Worm (Caenorhabditis elegans): Measurements from ENCODE around the gene aqp-5.

The aqp-5 gene

ce11 chrV:10536095-10536691 is 44.6 kb downstream of the aqp-5 start, which contains the start of gene ppm-1.A:
TSS of gene ppm-1.A (minus strand) at chrV:10536388.
- peak; percentile 20 for TF ChIP-seq attf-5 (GFP tag; optimal IDR thresholded peaks at IDR 0.05)
- TF ChIP-seq efl-1 (GFP tag; optimal IDR thresholded peaks at IDR 0.05), result no peak
- no peak for TF ChIP-seq lin-40 (tag; optimal IDR thresholded peaks at IDR 0.05)
- peak; percentile 25 for TF ChIP-seq tbp1 (GFP tag; optimal IDR thresholded peaks at IDR 0.05)
- peak; percentile 21 for TF ChIP-seq nhr-80 (tag; optimal IDR thresholded peaks at IDR 0.05)
- no peak for TF ChIP-seq T26A5.8 (tag; optimal IDR thresholded peaks at IDR 0.05)
- 0 out of 2 replicates have a peak, but pooled peaks have one; percentile 35 for TF ChIP-seq nfyb-1 (GFP tag; IDR thresholded peaks at IDR 0.05)
- TF ChIP-seq sptf-2 (GFP tag; optimal IDR thresholded peaks at IDR 0.05), result no peak
- TF ChIP-seq madf-10 (tag; optimal IDR thresholded peaks at IDR 0.05), result no peak

ce11 chrV:10536808-10537207 is 45.3 kb downstream of the aqp-5 start:
- 0 out of 2 replicates have a peak, but pooled peaks have one; percentile 59 for TF ChIP-seq attf-3 (GFP tag; conservative IDR thresholded peaks at IDR 0.05)
- TF ChIP-seq B0035.1 (tag; optimal IDR thresholded peaks at IDR 0.05), result no peak
- TF ChIP-seq ztf-26 (tag; optimal IDR thresholded peaks at IDR 0.05), result peak; percentile 49
- TF ChIP-seq atf-7 (tag; optimal IDR thresholded peaks at IDR 0.05), result peak; percentile 61
- no peak for TF ChIP-seq ztf-25 (GFP tag; IDR thresholded peaks at IDR 0.05)
- TF ChIP-seq pbrm-1 (GFP tag; IDR thresholded peaks at IDR 0.05), result peak; percentile 88
- TF ChIP-seq repo-1 (tag; optimal IDR thresholded peaks at IDR 0.05), result peak; percentile 64
- TF ChIP-seq C17E4.6 (GFP tag; IDR thresholded peaks at IDR 0.05), result no peak
- peak; percentile 81 for TF ChIP-seq Y53G8AR.9 (GFP tag; conservative IDR thresholded peaks at IDR 0.05)
- TF ChIP-seq ztf-6 (GFP tag; IDR thresholded peaks at IDR 0.05), result 0 out of 2 replicates have a peak, but pooled peaks have one; percentile 45
- no peak for TF ChIP-seq gei-17 (GFP tag; optimal IDR thresholded peaks at IDR 0.05)
- TF ChIP-seq egl-18 (GFP tag; IDR thresholded peaks at IDR 0.05), result no peak
- TF ChIP-seq ceh-27 (GFP tag; optimal IDR thresholded peaks at IDR 0.05), result peak; percentile 88
- peak in 2 of 3 experiments; percentile 54 to 93 for TF ChIP-seq lin-35 (GFP tag; optimal IDR thresholded peaks at IDR 0.05)
- TF ChIP-seq madf-6 (GFP tag; IDR thresholded peaks at IDR 0.05), result 0 out of 2 replicates have a peak, but pooled peaks have one; percentile 52
- TF ChIP-seq dpff-1 (tag; optimal IDR thresholded peaks at IDR 0.05), result no peak
- no peak for TF ChIP-seq sea-2 (GFP tag; IDR thresholded peaks at IDR 0.05)
- TF ChIP-seq fkh-3 (tag; optimal IDR thresholded peaks at IDR 0.05), result no peak
- peak; percentile 75 for TF ChIP-seq nhr-80 (tag; optimal IDR thresholded peaks at IDR 0.05)
- TF ChIP-seq ztf-22 (GFP tag; optimal IDR thresholded peaks at IDR 0.05), result peak; percentile 3
- peak; percentile 23 for TF ChIP-seq athp-1 (tag; optimal IDR thresholded peaks at IDR 0.05)
- TF ChIP-seq lir-1 (GFP tag; conservative IDR thresholded peaks at IDR 0.05), result no peak
- no peak for TF ChIP-seq D2030.7 (GFP tag; IDR thresholded peaks at IDR 0.05)
- TF ChIP-seq nfya-2 (GFP tag; IDR thresholded peaks at IDR 0.05), result no peak
- TF ChIP-seq lsl-1 (GFP tag; optimal IDR thresholded peaks at IDR 0.05), result peak; percentile 30
- TF ChIP-seq K12H6.12 (tag; optimal IDR thresholded peaks at IDR 0.05), result peak; percentile 92
- no peak for TF ChIP-seq pha-4 (tag; optimal IDR thresholded peaks at IDR 0.05)
- TF ChIP-seq T26A5.8 (tag; optimal IDR thresholded peaks at IDR 0.05), result no peak
- peak; percentile 50; the same call in 1 of the 2 replicates for TF ChIP-seq rcor-1 (GFP tag; IDR thresholded peaks at IDR 0.05)
- 0 out of 2 replicates have a peak, but pooled peaks have one; percentile 62 for TF ChIP-seq ceh-100 (GFP tag; IDR thresholded peaks at IDR 0.05)
- TF ChIP-seq hmg-1.2 (GFP tag; IDR thresholded peaks at IDR 0.05), result peak; percentile 54
- TF ChIP-seq ZK185.1 (tag; optimal IDR thresholded peaks at IDR 0.05; ENCODE audit: poor library complexity, severe bottlenecking), result peak; percentile 88
- TF ChIP-seq lag-1 (GFP tag; IDR thresholded peaks at IDR 0.05), result no peak
- no peak for TF ChIP-seq sdz-38 (tag; optimal IDR thresholded peaks at IDR 0.05)
- TF ChIP-seq let-526 (GFP tag; IDR thresholded peaks at IDR 0.05), result 0 out of 2 replicates have a peak, but pooled peaks have one; percentile 65
- TF ChIP-seq F23B12.7 (tag; optimal IDR thresholded peaks at IDR 0.05; ENCODE audit: insufficient read depth), result peak; percentile 51
- no peak for TF ChIP-seq F55B11.4 (tag; optimal IDR thresholded peaks at IDR 0.05; ENCODE audit: borderline replicate concordance, insufficient read depth)
- no peak for TF ChIP-seq F22D6.2 (tag; optimal IDR thresholded peaks at IDR 0.05)
- TF ChIP-seq zim-3 (tag; optimal IDR thresholded peaks at IDR 0.05), result no peak
